Worm (Caenorhabditis elegans) whole organism, midembryonic: Measurements from ENCODE around the gene srlf-15.

Experiments
- T22C8.4 ChIP-seq: fragments of 200-800 bp; sonication (Bioruptor generic); IDR thresholded peaks from 2 replicates; pipeline ENCODE4 v1.3.6; 2022; ENCODE audit warnings: missing genetic modification characterization, missing compliant biosample characterization
- cog-1 ChIP-seq: sonication (generic microtip); optimal IDR thresholded peaks from 2 replicates; lab custom pipeline; 2016; ENCODE audit warnings: missing genetic modification characterization, missing compliant biosample characterization
- flt-1 ChIP-seq: fragments of 200-800 bp; sonication (Bioruptor generic); IDR thresholded peaks from 2 replicates; pipeline ENCODE4 v1.3.6; 2022; ENCODE audit warnings: missing genetic modification characterization, missing compliant biosample characterization
- klf-2 ChIP-seq: fragments of 200-800 bp; sonication (Bioruptor generic); conservative IDR thresholded peaks from 2 replicates; pipeline ENCODE4 v1.3.6; 2022; ENCODE audit warnings: missing genetic modification reagents, missing genetic modification characterization, missing compliant biosample characterization
- med-1 ChIP-seq: sonication (generic microtip); optimal IDR thresholded peaks from 2 replicates; lab custom pipeline; 2017; ENCODE audit warnings: missing genetic modification characterization, mild to moderate bottlenecking, missing compliant biosample characterization, antibody characterized with exemption, missing genetic modification reagents; ENCODE audit not compliant: insufficient read depth
- ref-1 ChIP-seq: fragments of 200-800 bp; sonication (Bioruptor generic); conservative IDR thresholded peaks from 2 replicates; pipeline ENCODE4 v1.3.6; 2022; ENCODE audit warnings: missing genetic modification reagents, missing genetic modification characterization, missing compliant biosample characterization
- tab-1 ChIP-seq: fragments of 200-800 bp; sonication (Bioruptor generic); IDR thresholded peaks from 2 replicates; pipeline ENCODE4 v1.3.6; 2022; ENCODE audit warnings: missing genetic modification characterization, missing compliant biosample characterization
- ztf-23 ChIP-seq: fragments of 200-800 bp; sonication (Bioruptor generic); IDR thresholded peaks from 2 replicates; pipeline ENCODE4 v1.3.6; 2022; ENCODE audit warnings: missing genetic modification reagents, missing genetic modification characterization, missing compliant biosample characterization
- ztf-29 ChIP-seq: fragments of 200-800 bp; sonication (Bioruptor generic); IDR thresholded peaks from 2 replicates; pipeline ENCODE4 v1.3.6; 2022; ENCODE audit warnings: missing genetic modification reagents, missing genetic modification characterization, missing compliant biosample characterization

The srlf-15 gene

ce11 chrII:11025566-11025965 is 10.3 kb upstream of the srlf-15 start, which contains the start of gene F33A8.7:
Gene F33A8.7, minus strand, starts transcription at chrII:11025666.
- TF ChIP-seq med-1 (no peak), klf-2 (GFP tag; lab: Robert Waterston, UW) (no peak), T22C8.4 (GFP tag; lab: Robert Waterston, UW) (no peak), cog-1 (no peak), flt-1 (GFP tag; lab: Robert Waterston, UW) (no peak), ztf-23 (GFP tag; lab: Robert Waterston, UW) (no peak), ref-1 (GFP tag; lab: Robert Waterston, UW) (no peak), ztf-29 (GFP tag; lab: Robert Waterston, UW) (no peak), tab-1 (GFP tag; lab: Robert Waterston, UW) (no peak)

- TF ChIP-seq klf-2 (GFP tag; lab: Robert Waterston, UW) = no peak
- no peak for TF ChIP-seq flt-1 (GFP tag; lab: Robert Waterston, UW)
Measured at ce11 chrII:11027777-11028176, 8.1 kb upstream of the srlf-15 start.

ce11 chrII:11030297-11030696 is 5.6 kb upstream of the srlf-15 start, which contains the start of gene nlp-18:
Gene nlp-18, minus strand, starts transcription at chrII:11030397.
- TF ChIP-seq flt-1 (GFP tag; lab: Robert Waterston, UW) (no peak), ref-1 (GFP tag; lab: Robert Waterston, UW) (no peak), tab-1 (GFP tag; lab: Robert Waterston, UW) (no peak), ztf-23 (GFP tag; lab: Robert Waterston, UW) (no peak), klf-2 (GFP tag; lab: Robert Waterston, UW) (no peak), cog-1 (no peak), med-1 (no peak), T22C8.4 (GFP tag; lab: Robert Waterston, UW) (no peak), ztf-29 (GFP tag; lab: Robert Waterston, UW) (no peak)

- TF ChIP-seq cog-1 (no peak), tab-1 (GFP tag; lab: Robert Waterston, UW) (no peak), T22C8.4 (GFP tag; lab: Robert Waterston, UW) (no peak), ztf-23 (GFP tag; lab: Robert Waterston, UW) (no peak), flt-1 (GFP tag; lab: Robert Waterston, UW) (no peak), ztf-29 (GFP tag; lab: Robert Waterston, UW) (no peak), klf-2 (GFP tag; lab: Robert Waterston, UW) (no peak), ref-1 (GFP tag; lab: Robert Waterston, UW) (no peak), med-1 (no peak)
Measured at ce11 chrII:11032812-11033211, 3.1 kb upstream of the srlf-15 start.

- TF ChIP-seq ztf-29 (GFP tag; lab: Robert Waterston, UW) (no peak), flt-1 (GFP tag; lab: Robert Waterston, UW) (no peak), ref-1 (GFP tag; lab: Robert Waterston, UW) (no peak), klf-2 (GFP tag; lab: Robert Waterston, UW) (no peak), cog-1 (no peak), med-1 (no peak), ztf-23 (GFP tag; lab: Robert Waterston, UW) (no peak)
Measured at ce11 chrII:11040140-11040539, 4.3 kb downstream of the srlf-15 start.

ce11 chrII:11041027-11041426 is 5.2 kb downstream of the srlf-15 start, which contains the start of gene cey-1:
Gene cey-1, minus strand, starts transcription at chrII:11041206.
- no peak for TF ChIP-seq flt-1 (GFP tag; lab: Robert Waterston, UW)
- no peak for TF ChIP-seq ref-1 (GFP tag; lab: Robert Waterston, UW)
- TF ChIP-seq med-1 = no peak
- TF ChIP-seq tab-1 (GFP tag; lab: Robert Waterston, UW) = no peak
- no peak for TF ChIP-seq klf-2 (GFP tag; lab: Robert Waterston, UW)
- no peak for TF ChIP-seq T22C8.4 (GFP tag; lab: Robert Waterston, UW)
- no peak for TF ChIP-seq ztf-23 (GFP tag; lab: Robert Waterston, UW)
- no peak for TF ChIP-seq cog-1
- no peak for TF ChIP-seq ztf-29 (GFP tag; lab: Robert Waterston, UW)

ce11 chrII:11041846-11042262 is 6.0 kb downstream of the srlf-15 start:
- TF ChIP-seq T22C8.4 (GFP tag; lab: Robert Waterston, UW) = 0 out of 2 replicates have a peak, but pooled peaks have one; percentile 35
- no peak for TF ChIP-seq ref-1 (GFP tag; lab: Robert Waterston, UW)
- 0 out of 2 replicates have a peak, but pooled peaks have one; percentile 59 for TF ChIP-seq flt-1 (GFP tag; lab: Robert Waterston, UW)
- peak; percentile 43 for TF ChIP-seq cog-1

ce11 chrII:11042878-11043331 is 7.0 kb downstream of the srlf-15 start:
- TF ChIP-seq ztf-23 (GFP tag; lab: Robert Waterston, UW) = peak; percentile 70; the same call in 1 of the 2 replicates
- TF ChIP-seq tab-1 (GFP tag; lab: Robert Waterston, UW) = no peak
- TF ChIP-seq ztf-29 (GFP tag; lab: Robert Waterston, UW) = peak; percentile 86
- TF ChIP-seq med-1 = no peak
- no peak for TF ChIP-seq ref-1 (GFP tag; lab: Robert Waterston, UW)
- TF ChIP-seq T22C8.4 (GFP tag; lab: Robert Waterston, UW) = peak; percentile 85
- peak; percentile 81 for TF ChIP-seq cog-1
- peak; percentile 48; the same call in 1 of the 2 replicates for TF ChIP-seq flt-1 (GFP tag; lab: Robert Waterston, UW)
- 0 out of 2 replicates have a peak, but pooled peaks have one; percentile 38 for TF ChIP-seq klf-2 (GFP tag; lab: Robert Waterston, UW)

ce11 chrII:11043546-11044192 is 7.8 kb downstream of the srlf-15 start:
- TF ChIP-seq ref-1 (GFP tag; lab: Robert Waterston, UW) (no peak), ztf-29 (GFP tag; lab: Robert Waterston, UW) (no peak), T22C8.4 (GFP tag; lab: Robert Waterston, UW) (no peak), klf-2 (GFP tag; lab: Robert Waterston, UW) (no peak), flt-1 (GFP tag; lab: Robert Waterston, UW) (no peak), cog-1 (no peak), med-1 (no peak), ztf-23 (GFP tag; lab: Robert Waterston, UW) (no peak), tab-1 (GFP tag; lab: Robert Waterston, UW) (no peak)
